Comparison of ENCODE assay signal across 6 worm cellular contexts in genomic region chrV:11852305-11852704, ce11.
A peak's percentile ranks its signal among the peaks of the same experiment; 100 is the strongest.
TF ChIP-seq lines count a peak whose summit lies in the region.

No protein-coding gene starts in this region.

TF ChIP-seq in whole organism, L1 larva, 84 proteins besides CTCF, POLR2A, EP300 and RAD21:
- no peak for TF ChIP-seq hlh-17 (GFP tag; optimal IDR thresholded peaks at IDR 0.05; lab: Kevin White, UChicago; ENCODE audit: borderline replicate concordance)
- peak; percentile 60 for TF ChIP-seq fkh-8 (tag; optimal IDR thresholded peaks at IDR 0.05; lab: Kevin White, UChicago)
- TF ChIP-seq nhr-20 (tag; optimal IDR thresholded peaks at IDR 0.05; lab: Kevin White, UChicago): no peak
- no peak for TF ChIP-seq snu-23 (GFP tag; optimal IDR thresholded peaks at IDR 0.05; lab: Kevin White, UChicago)
- TF ChIP-seq efl-3 (GFP tag; optimal IDR thresholded peaks at IDR 0.05; lab: Kevin White, UChicago): no peak
- no peak for TF ChIP-seq ces-1 (GFP tag; optimal IDR thresholded peaks at IDR 0.05; lab: Kevin White, UChicago)
- TF ChIP-seq ceh-63 (GFP tag; optimal IDR thresholded peaks at IDR 0.05; lab: Kevin White, UChicago): no peak
- no peak for TF ChIP-seq egl-13 (tag; optimal IDR thresholded peaks at IDR 0.05; lab: Kevin White, UChicago)
- no peak for TF ChIP-seq efl-1 (optimal IDR thresholded peaks at IDR 0.05; lab: Kevin White, UChicago)
- TF ChIP-seq efl-1 (GFP tag; optimal IDR thresholded peaks at IDR 0.05 in 1 of 2; lab: Kevin White, UChicago): peak in 1 of 2 experiments; percentile 83
- peak; percentile 24 for TF ChIP-seq lin-14 (GFP tag; optimal IDR thresholded peaks at IDR 0.05; lab: Kevin White, UChicago)
- peak; percentile 34 for TF ChIP-seq nhr-47 (tag; optimal IDR thresholded peaks at IDR 0.05; lab: Kevin White, UChicago)

TF ChIP-seq in whole organism, L2 larva, 48 proteins besides CTCF, POLR2A, EP300 and RAD21:
- no peak for TF ChIP-seq mab-5 (tag; optimal IDR thresholded peaks at IDR 0.05; lab: Kevin White, UChicago)
- TF ChIP-seq unc-55 (GFP tag; optimal IDR thresholded peaks at IDR 0.05; lab: Kevin White, UChicago): peak; percentile 21
- TF ChIP-seq sma-9 (GFP tag; optimal IDR thresholded peaks at IDR 0.05; lab: Kevin White, UChicago): no peak
- TF ChIP-seq sma-9 (tag; optimal IDR thresholded peaks at IDR 0.05; lab: Kevin White, UChicago): no peak
- TF ChIP-seq ztf-1 (GFP tag; conservative IDR thresholded peaks at IDR 0.05; lab: Robert Waterston, UW): no peak
- TF ChIP-seq ceh-82 (tag; optimal IDR thresholded peaks at IDR 0.05; lab: Kevin White, UChicago): no peak

TF ChIP-seq in whole organism, L3 larva, 47 proteins besides CTCF, POLR2A, EP300 and RAD21:
- TF ChIP-seq ceh-82 (tag; optimal IDR thresholded peaks at IDR 0.05; lab: Kevin White, UChicago) (no peak), lin-39 (tag; optimal IDR thresholded peaks at IDR 0.05; lab: Kevin White, UChicago) (peak; percentile 15)

TF ChIP-seq in whole organism, L4 larva, 104 proteins besides CTCF, POLR2A, EP300 and RAD21:
- TF ChIP-seq nhr-237 (tag; optimal IDR thresholded peaks at IDR 0.05; lab: Kevin White, UChicago): no peak
- no peak for TF ChIP-seq F44E2.7 (GFP tag; IDR thresholded peaks at IDR 0.05; lab: Robert Waterston, UW)
- no peak for TF ChIP-seq ctbp-1 (GFP tag; IDR thresholded peaks at IDR 0.05; lab: Robert Waterston, UW)
- peak in 1 of 2 experiments; percentile 93 for TF ChIP-seq unc-62 (GFP tag; optimal IDR thresholded peaks at IDR 0.05 in 1 of 2; lab: Kevin White, UChicago)
- no peak for TF ChIP-seq unc-62 (tag; optimal IDR thresholded peaks at IDR 0.05; lab: Kevin White, UChicago)
- peak; percentile 51 for TF ChIP-seq aha-1 (tag; lab: Kevin White, UChicago)
- no peak for TF ChIP-seq dpl-1 (GFP tag; optimal IDR thresholded peaks at IDR 0.05; lab: Kevin White, UChicago)
- TF ChIP-seq dmd-9 (GFP tag; IDR thresholded peaks at IDR 0.05; lab: Robert Waterston, UW): no peak
- TF ChIP-seq lim-7 (GFP tag; IDR thresholded peaks at IDR 0.05; lab: Robert Waterston, UW): no peak
- TF ChIP-seq duxl-1 (tag; optimal IDR thresholded peaks at IDR 0.05; lab: Kevin White, UChicago; ENCODE audit: poor library complexity): no peak
- no peak for TF ChIP-seq gei-8 (GFP tag; optimal IDR thresholded peaks at IDR 0.05; lab: Kevin White, UChicago)

TF ChIP-seq in whole organism, late embryonic, 69 proteins besides CTCF, POLR2A, EP300 and RAD21:
- no peak for TF ChIP-seq hlh-13 (GFP tag; optimal IDR thresholded peaks at IDR 0.05; lab: Kevin White, UChicago)
- no peak for TF ChIP-seq pha-2 (tag; optimal IDR thresholded peaks at IDR 0.05; lab: Kevin White, UChicago)
- no peak for TF ChIP-seq pax-1 (tag; optimal IDR thresholded peaks at IDR 0.05; lab: Kevin White, UChicago)
- TF ChIP-seq fax-1 (tag; optimal IDR thresholded peaks at IDR 0.05; lab: Kevin White, UChicago): no peak
- peak; percentile 6 for TF ChIP-seq ttx-3 (tag; optimal IDR thresholded peaks at IDR 0.05; lab: Kevin White, UChicago)
- TF ChIP-seq tbx-7 (tag; optimal IDR thresholded peaks at IDR 0.05; lab: Kevin White, UChicago): no peak
- TF ChIP-seq tbx-2 (tag; optimal IDR thresholded peaks at IDR 0.05; lab: Kevin White, UChicago): peak; percentile 34
- no peak for TF ChIP-seq npax-4 (tag; optimal IDR thresholded peaks at IDR 0.05; lab: Kevin White, UChicago)
- TF ChIP-seq lim-6 (tag; optimal IDR thresholded peaks at IDR 0.05; lab: Kevin White, UChicago): no peak
- TF ChIP-seq pros-1 (tag; optimal IDR thresholded peaks at IDR 0.05; lab: Kevin White, UChicago): no peak
- no peak for TF ChIP-seq ceh-18 (tag; optimal IDR thresholded peaks at IDR 0.05; lab: Kevin White, UChicago)
- TF ChIP-seq ceh-30 (tag; optimal IDR thresholded peaks at IDR 0.05; lab: Kevin White, UChicago): no peak
- TF ChIP-seq C08G9.2 (tag; optimal IDR thresholded peaks at IDR 0.05; lab: Kevin White, UChicago): no peak
- no peak for TF ChIP-seq dmd-4 (tag; optimal IDR thresholded peaks at IDR 0.05; lab: Kevin White, UChicago; ENCODE audit: borderline replicate concordance)
- no peak for TF ChIP-seq syd-9 (tag; optimal IDR thresholded peaks at IDR 0.05; lab: Kevin White, UChicago)
- TF ChIP-seq Y22D7AL.16 (tag; optimal IDR thresholded peaks at IDR 0.05; lab: Kevin White, UChicago): no peak
- no peak for TF ChIP-seq fkh-6 (tag; optimal IDR thresholded peaks at IDR 0.05; lab: Kevin White, UChicago)
- TF ChIP-seq che-1 (tag; optimal IDR thresholded peaks at IDR 0.05; lab: Kevin White, UChicago): peak; percentile 3
- no peak for TF ChIP-seq K02D7.2 (tag; optimal IDR thresholded peaks at IDR 0.05; lab: Kevin White, UChicago)
- no peak for TF ChIP-seq ceh-2 (tag; optimal IDR thresholded peaks at IDR 0.05; lab: Kevin White, UChicago)
- TF ChIP-seq lin-11 (tag; optimal IDR thresholded peaks at IDR 0.05; lab: Kevin White, UChicago): no peak
- no peak for TF ChIP-seq hlh-8 (tag; optimal IDR thresholded peaks at IDR 0.05; lab: Kevin White, UChicago)
- TF ChIP-seq ceh-45 (GFP tag; IDR thresholded peaks at IDR 0.05; lab: Robert Waterston, UW): no peak
- TF ChIP-seq ets-4 (tag; optimal IDR thresholded peaks at IDR 0.05; lab: Kevin White, UChicago): no peak
- no peak for TF ChIP-seq elt-4 (tag; optimal IDR thresholded peaks at IDR 0.05; lab: Kevin White, UChicago)
- TF ChIP-seq pqm-1 (tag; optimal IDR thresholded peaks at IDR 0.05; lab: Kevin White, UChicago): no peak
- TF ChIP-seq ceh-19 (GFP tag; optimal IDR thresholded peaks at IDR 0.05; lab: Kevin White, UChicago): peak; percentile 29
- no peak for TF ChIP-seq eyg-1 (tag; optimal IDR thresholded peaks at IDR 0.05; lab: Kevin White, UChicago)
- TF ChIP-seq unc-42 (tag; optimal IDR thresholded peaks at IDR 0.05; lab: Kevin White, UChicago): peak; percentile 21
- TF ChIP-seq pag-3 (tag; optimal IDR thresholded peaks at IDR 0.05; lab: Kevin White, UChicago; ENCODE audit: borderline replicate concordance): no peak
- no peak for TF ChIP-seq odd-2 (tag; optimal IDR thresholded peaks at IDR 0.05; lab: Kevin White, UChicago)

TF ChIP-seq in whole organism, mixed stage, embryonic, 35 proteins besides CTCF, POLR2A, EP300 and RAD21:
- TF ChIP-seq unc-39 (tag; optimal IDR thresholded peaks at IDR 0.05; lab: Kevin White, UChicago) (no peak), ceh-43 (GFP tag; optimal IDR thresholded peaks at IDR 0.05; lab: Kevin White, UChicago) (no peak), lin-13 (tag; optimal IDR thresholded peaks at IDR 0.05; lab: Kevin White, UChicago) (no peak), nhr-12 (tag; optimal IDR thresholded peaks at IDR 0.05; lab: Kevin White, UChicago) (no peak), elt-1 (tag; optimal IDR thresholded peaks at IDR 0.05; lab: Kevin White, UChicago; ENCODE audit: borderline replicate concordance, insufficient read depth) (no peak), unc-120 (tag; optimal IDR thresholded peaks at IDR 0.05; lab: Kevin White, UChicago; ENCODE audit: poor library complexity, severe bottlenecking) (no peak), mls-2 (tag; optimal IDR thresholded peaks at IDR 0.05; lab: Kevin White, UChicago) (peak; percentile 30), ham-2 (GFP tag; optimal IDR thresholded peaks at IDR 0.05; lab: Kevin White, UChicago) (no peak), nhr-76 (tag; optimal IDR thresholded peaks at IDR 0.05; lab: Kevin White, UChicago) (no peak), snpc-4 (tag; optimal IDR thresholded peaks at IDR 0.05; lab: Kevin White, UChicago) (no peak), nhr-2 (tag; optimal IDR thresholded peaks at IDR 0.05; lab: Kevin White, UChicago) (no peak), ces-1 (GFP tag; optimal IDR thresholded peaks at IDR 0.05; lab: Kevin White, UChicago) (peak; percentile 37), cnd-1 (tag; optimal IDR thresholded peaks at IDR 0.05; lab: Kevin White, UChicago) (no peak), M03D4.4 (tag; optimal IDR thresholded peaks at IDR 0.05; lab: Kevin White, UChicago) (no peak)

Comparison
In these comparisons a context has a peak if more than half of its experiments do, and no peak if none do; other contexts are left out.
1. Of the 29 proteins assayed by ChIP-seq in both whole organism, L4 larva and whole organism, L1 larva: peak only in whole organism, L4 larva: aha-1; only in whole organism, L1 larva: none; in both: none; in neither: 27; mixed calls (peak in some experiments, not most) for 1.